Worm (Caenorhabditis elegans) whole organism, L3 larva: Measurements from ENCODE around the gene clec-151.

Experiments
- ama-1 ChIP-seq: fragments of 150-350 bp; optimal IDR thresholded peaks from 2 replicates; lab custom pipeline; 2018
- snpc-4 ChIP-seq: fragments of 150-350 bp; optimal IDR thresholded peaks from 2 replicates; lab custom pipeline; 2014; ENCODE audit warnings: missing biosample characterization, missing genetic modification characterization
- unc-62 ChIP-seq: fragments of 150-350 bp; sonication (generic microtip); optimal IDR thresholded peaks from 4 replicates; lab custom pipeline; 2014; ENCODE audit warnings: missing biosample characterization, missing genetic modification reagents, missing genetic modification characterization

DNA sequence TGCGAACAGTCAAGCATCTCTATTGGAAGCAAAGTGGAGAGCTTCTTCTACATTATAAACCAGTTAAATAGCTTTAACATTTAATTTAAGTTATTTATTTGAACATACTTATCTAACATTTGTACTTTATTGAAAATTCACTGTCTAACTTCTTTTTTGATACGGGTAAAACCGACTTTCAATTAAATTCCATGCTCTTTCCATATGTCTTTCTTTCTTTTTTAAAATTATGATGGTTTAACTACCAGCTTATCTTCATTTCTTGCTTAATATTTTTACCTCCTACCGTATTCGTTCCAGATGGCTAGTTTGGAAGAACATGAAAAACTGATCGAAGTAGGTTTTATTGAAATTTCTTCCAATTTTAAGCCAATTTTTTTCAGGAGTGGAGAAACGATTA lies 46.8 kb upstream of the clec-151 start, which contains the start of gene F35G12.12:
- TF ChIP-seq unc-62 (GFP tag; lab: Kevin White, UChicago), result no peak
- TF ChIP-seq snpc-4, result no peak
- no peak for TF ChIP-seq ama-1 (lab: Kevin White, UChicago)
